Worm (Caenorhabditis elegans) whole organism, L3 larva: ENCODE results near the gene pdi-2.
A peak's percentile ranks its signal among the peaks of the same experiment; 100 is the strongest.

Experiments
- daf-12 ChIP-seq: fragments of 150-350 bp; optimal IDR thresholded peaks from 2 replicates; lab custom pipeline; 2014; ENCODE audit warnings: missing biosample characterization, missing genetic modification reagents, missing genetic modification characterization
- fkh-10 ChIP-seq: sonication (generic microtip); optimal IDR thresholded peaks from 2 replicates; lab custom pipeline; 2017; ENCODE audit warnings: missing biosample characterization, missing genetic modification reagents, missing genetic modification characterization
- lin-39 ChIP-seq: fragments of 150-350 bp; optimal IDR thresholded peaks from 2 replicates; lab custom pipeline; 2018; ENCODE audit warnings: missing biosample characterization, missing genetic modification reagents, missing genetic modification characterization
- tbx-2 ChIP-seq: sonication (generic microtip); optimal IDR thresholded peaks from 2 replicates; lab custom pipeline; 2016; ENCODE audit warnings: mild to moderate bottlenecking, missing genetic modification characterization, missing compliant biosample characterization
- ztf-4 ChIP-seq: fragments of 150-350 bp; optimal IDR thresholded peaks from 2 replicates; lab custom pipeline; 2014; ENCODE audit warnings: missing biosample characterization, missing genetic modification characterization

- no peak for TF ChIP-seq ztf-4
- TF ChIP-seq daf-12 (tag; lab: Kevin White, UChicago), result no peak
- no peak for TF ChIP-seq tbx-2 (tag; lab: Kevin White, UChicago)
- TF ChIP-seq fkh-10 (GFP tag; lab: Kevin White, UChicago), result no peak
- TF ChIP-seq lin-39, result peak; percentile 36
Observed at ce11 chrX:4484072-4484471, 39.9 kb upstream of the pdi-2 start.
